Worm (Caenorhabditis elegans) whole organism, L1 larva: ENCODE data around the gene clc-13.

Experiments used
- aly-2 ChIP-seq: fragments of 150-350 bp; optimal IDR thresholded peaks from 2 replicates; lab custom pipeline; 2014; ENCODE audit warnings: missing biosample characterization, missing genetic modification characterization
- efl-1 ChIP-seq, 4 experiments: fragments of 150-350 bp; optimal IDR thresholded peaks in 3 of 4; peaks in 1 of 4; 1 replicate in 1 of 4; 2 replicates in 3 of 4; lab custom pipeline; 2014; ENCODE audit warnings: missing biosample characterization in 2 of 4, missing genetic modification characterization in 2 of 4, missing genetic modification reagents in 2 of 4
- fkh-10 ChIP-seq: sonication (generic microtip); optimal IDR thresholded peaks from 2 replicates; lab custom pipeline; 2017; ENCODE audit warnings: missing biosample characterization, missing genetic modification reagents, missing genetic modification characterization
- hlh-4 ChIP-seq: sonication (generic microtip); optimal IDR thresholded peaks from 2 replicates; lab custom pipeline; 2016; ENCODE audit warnings: mild to moderate bottlenecking, missing genetic modification characterization, missing compliant biosample characterization
- mdl-1 ChIP-seq, 2 experiments: fragments of 150-350 bp; optimal IDR thresholded peaks; 2 replicates each; lab custom pipeline; 2014 to 2017; ENCODE audit warnings: missing biosample characterization in 2 of 2, missing genetic modification characterization in 2 of 2, inconsistent platforms in 1 of 2
- mef-2 ChIP-seq: fragments of 150-350 bp; optimal IDR thresholded peaks from 2 replicates; lab custom pipeline; 2014; ENCODE audit warnings: missing biosample characterization, missing genetic modification characterization
- nhr-76 ChIP-seq: sonication (generic microtip); optimal IDR thresholded peaks from 2 replicates; lab custom pipeline; 2017; ENCODE audit warnings: missing biosample characterization, missing genetic modification characterization
- skn-1 ChIP-seq: fragments of 150-350 bp; optimal IDR thresholded peaks from 2 replicates; lab custom pipeline; 2014; ENCODE audit warnings: missing biosample characterization, missing genetic modification characterization
- tlp-1 ChIP-seq: fragments of 150-350 bp; optimal IDR thresholded peaks from 2 replicates; lab custom pipeline; 2014; ENCODE audit warnings: missing biosample characterization, missing genetic modification characterization

ce11 chrV:16987783-16988182 is 26.4 kb upstream of the clc-13 start:
- no peak for TF ChIP-seq aly-2 (tag; lab: Kevin White, UChicago)
- TF ChIP-seq mef-2 (tag; lab: Kevin White, UChicago), result no peak
- TF ChIP-seq nhr-76, result no peak
- TF ChIP-seq mdl-1 (tag; optimal IDR thresholded peaks at IDR 0.05; lab: Kevin White, UChicago), result no peak
- no peak for TF ChIP-seq fkh-10
- TF ChIP-seq efl-1 (optimal IDR thresholded peaks at IDR 0.05; lab: Kevin White, UChicago), result no peak
- TF ChIP-seq efl-1 (GFP tag; optimal IDR thresholded peaks at IDR 0.05 in 1 of 2; lab: Kevin White, UChicago), result no peak
- TF ChIP-seq hlh-4, result no peak
- TF ChIP-seq skn-1, result no peak
- TF ChIP-seq tlp-1 (tag; lab: Kevin White, UChicago), result no peak
